Worm (Caenorhabditis elegans): ENCODE measurements around the gene cdk-11.2.

The cdk-11.2 gene

ce11 chrX:10377663-10378062 lies 41.9 kb downstream of the cdk-11.2 start:
- no peak for TF ChIP-seq aly-2 (tag; optimal IDR thresholded peaks at IDR 0.05)
- TF ChIP-seq zag-1 (tag; optimal IDR thresholded peaks at IDR 0.05): peak; percentile 49
- TF ChIP-seq elt-1 (tag; optimal IDR thresholded peaks at IDR 0.05): no peak
- no peak for TF ChIP-seq ceh-16 (tag; optimal IDR thresholded peaks at IDR 0.05)
- peak; percentile 28 for TF ChIP-seq ama-1 (optimal IDR thresholded peaks at IDR 0.05)
- TF ChIP-seq gmeb-1 (tag; optimal IDR thresholded peaks at IDR 0.05): peak; percentile 85
- peak; percentile 93 for TF ChIP-seq F13H6.1 (tag; optimal IDR thresholded peaks at IDR 0.05)
- TF ChIP-seq mdl-1 (tag; optimal IDR thresholded peaks at IDR 0.05): peak in 1 of 2 experiments; percentile 90
- no peak for TF ChIP-seq nhr-12 (tag; optimal IDR thresholded peaks at IDR 0.05)
- TF ChIP-seq peb-1 (tag; optimal IDR thresholded peaks at IDR 0.05): no peak
- peak; percentile 18 for TF ChIP-seq dmd-4 (tag; optimal IDR thresholded peaks at IDR 0.05)
- no peak for TF ChIP-seq nhr-11 (tag; optimal IDR thresholded peaks at IDR 0.05)
- TF ChIP-seq ztf-1 (GFP tag; conservative IDR thresholded peaks at IDR 0.05): no peak
- peak; percentile 56 for TF ChIP-seq unc-55 (GFP tag; optimal IDR thresholded peaks at IDR 0.05)
- no peak for TF ChIP-seq unc-39 (tag; optimal IDR thresholded peaks at IDR 0.05)
- no peak for TF ChIP-seq skn-1 (tag; optimal IDR thresholded peaks at IDR 0.05)
- TF ChIP-seq elt-3 (tag; optimal IDR thresholded peaks at IDR 0.05): no peak
- TF ChIP-seq C34F6.9 (tag; optimal IDR thresholded peaks at IDR 0.05): peak; percentile 94
- peak; percentile 91 for TF ChIP-seq nhr-21 (tag; optimal IDR thresholded peaks at IDR 0.05)
- peak; percentile 31 for TF ChIP-seq nhr-237 (tag; optimal IDR thresholded peaks at IDR 0.05)
- TF ChIP-seq lin-11 (tag; optimal IDR thresholded peaks at IDR 0.05): peak; percentile 71
- TF ChIP-seq nhr-10 (tag; optimal IDR thresholded peaks at IDR 0.05): no peak
- no peak for TF ChIP-seq alr-1 (tag; optimal IDR thresholded peaks at IDR 0.05)
- TF ChIP-seq nhr-25 (tag; optimal IDR thresholded peaks at IDR 0.05): peak; percentile 95
- peak; percentile 20 for TF ChIP-seq nhr-77 (tag; optimal IDR thresholded peaks at IDR 0.05)
- TF ChIP-seq ztf-11 (tag; optimal IDR thresholded peaks at IDR 0.05): no peak
- peak; percentile 91 for TF ChIP-seq lin-13 (GFP tag; optimal IDR thresholded peaks at IDR 0.05)
- TF ChIP-seq ztf-4 (tag; optimal IDR thresholded peaks at IDR 0.05): peak; percentile 87
- TF ChIP-seq crh-2 (tag; optimal IDR thresholded peaks at IDR 0.05): peak; percentile 97
- peak; percentile 90 for TF ChIP-seq nhr-129 (tag; optimal IDR thresholded peaks at IDR 0.05)
- peak; percentile 94 for TF ChIP-seq mab-5 (tag; optimal IDR thresholded peaks at IDR 0.05)
- peak; percentile 90 for TF ChIP-seq sma-3 (GFP tag; optimal IDR thresholded peaks at IDR 0.05)
- TF ChIP-seq mbf-1 (tag; optimal IDR thresholded peaks at IDR 0.05): no peak
- peak; percentile 52 for TF ChIP-seq blmp-1 (tag; optimal IDR thresholded peaks at IDR 0.05; ENCODE audit: insufficient read depth)
- peak; percentile 86 for TF ChIP-seq fos-1 (tag; optimal IDR thresholded peaks at IDR 0.05)
- no peak for TF ChIP-seq R02D3.7 (tag; optimal IDR thresholded peaks at IDR 0.05)
- TF ChIP-seq lsy-2 (tag; optimal IDR thresholded peaks at IDR 0.05): peak; percentile 78 to 94
- TF ChIP-seq nhr-6 (tag; optimal IDR thresholded peaks at IDR 0.05): peak; percentile 90
- TF ChIP-seq nhr-23 (tag; optimal IDR thresholded peaks at IDR 0.05): no peak
- peak; percentile 96 for TF ChIP-seq sma-9 (GFP tag; optimal IDR thresholded peaks at IDR 0.05)
- TF ChIP-seq sma-9 (tag; optimal IDR thresholded peaks at IDR 0.05): no peak
- TF ChIP-seq snpc-4 (tag; optimal IDR thresholded peaks at IDR 0.05): peak; percentile 72
- TF ChIP-seq lin-39 (tag; optimal IDR thresholded peaks at IDR 0.05): no peak
- peak; percentile 88 for TF ChIP-seq egl-27 (tag; optimal IDR thresholded peaks at IDR 0.05)
- peak; percentile 93 for TF ChIP-seq sem-4 (tag; optimal IDR thresholded peaks at IDR 0.05)
- peak; percentile 19 for TF ChIP-seq ceh-82 (tag; optimal IDR thresholded peaks at IDR 0.05)
- TF ChIP-seq Y55F3AM.14 (GFP tag; optimal IDR thresholded peaks at IDR 0.05): no peak
- TF ChIP-seq unc-62 (GFP tag; optimal IDR thresholded peaks at IDR 0.05): peak; percentile 76
- no peak for TF ChIP-seq ZK546.5 (tag; optimal IDR thresholded peaks at IDR 0.05)

All from whole organism, L2 larva.